Fruit fly (Drosophila melanogaster) whole organism, embryonic: ENCODE data around the gene kz.

Source experiments
- Abd-B ChIP-seq: fragments of 200-800 bp; sonication (Bioruptor generic); optimal IDR thresholded peaks from 2 replicates; lab custom pipeline; 2018; ENCODE audit warnings: missing biosample characterization, mild to moderate bottlenecking, missing genetic modification characterization, moderate library complexity
- Atf3 ChIP-seq: fragments of 200-800 bp; sonication (Bioruptor generic); optimal IDR thresholded peaks from 3 replicates; lab custom pipeline; 2016; ENCODE audit warnings: missing biosample characterization, missing genetic modification characterization
- Bteb2 ChIP-seq: fragments of 200-800 bp; sonication (Bioruptor generic); optimal IDR thresholded peaks from 2 replicates; lab custom pipeline; 2016; ENCODE audit warnings: missing biosample characterization, missing genetic modification characterization
- C15 ChIP-seq: fragments of 200-800 bp; sonication (Bioruptor generic); IDR thresholded peaks from 3 replicates; pipeline ENCODE4 v1.3.6; 2022; ENCODE audit warnings: missing biosample characterization, missing genetic modification characterization
- CG10267 ChIP-seq: fragments of 200-800 bp; sonication (Bioruptor generic); optimal IDR thresholded peaks from 2 replicates; lab custom pipeline; 2018; ENCODE audit warnings: missing biosample characterization, mild to moderate bottlenecking, missing genetic modification characterization, moderate library complexity
- CG10274 ChIP-seq: fragments of 200-800 bp; sonication (Bioruptor generic); optimal IDR thresholded peaks from 3 replicates; lab custom pipeline; 2017; ENCODE audit warnings: missing biosample characterization, mild to moderate bottlenecking, missing genetic modification characterization
- CG10321 ChIP-seq: fragments of 200-800 bp; sonication (Bioruptor generic); IDR thresholded peaks from 2 replicates; pipeline ENCODE4 v1.3.6; 2022; ENCODE audit warnings: missing biosample characterization, missing genetic modification characterization
- CG10431 ChIP-seq: fragments of 200-800 bp; sonication (Bioruptor generic); optimal IDR thresholded peaks from 3 replicates; lab custom pipeline; 2018; ENCODE audit warnings: missing biosample characterization, mild to moderate bottlenecking, missing genetic modification characterization
- CG10462 ChIP-seq: fragments of 200-800 bp; sonication (Bioruptor generic); optimal IDR thresholded peaks from 2 replicates; lab custom pipeline; 2016; ENCODE audit warnings: missing biosample characterization, missing genetic modification characterization
- CG10565 ChIP-seq: fragments of 200-800 bp; sonication (Bioruptor generic); optimal IDR thresholded peaks from 3 replicates; lab custom pipeline; 2016; ENCODE audit warnings: missing biosample characterization, mild to moderate bottlenecking, missing genetic modification characterization
- CG1233 ChIP-seq: fragments of 200-800 bp; sonication (Bioruptor generic); optimal IDR thresholded peaks from 4 replicates; lab custom pipeline; 2018; ENCODE audit warnings: missing biosample characterization, mild to moderate bottlenecking, missing genetic modification characterization
- CG13287 ChIP-seq: fragments of 200-800 bp; sonication (Bioruptor generic); IDR thresholded peaks from 2 replicates; pipeline ENCODE4 v1.3.6; 2022; ENCODE audit warnings: missing biosample characterization, missing genetic modification characterization; ENCODE audit not compliant: partially characterized antibody
- CG13894 ChIP-seq: fragments of 200-800 bp; sonication (Bioruptor generic); optimal IDR thresholded peaks from 3 replicates; lab custom pipeline; 2018; ENCODE audit warnings: missing biosample characterization, mild to moderate bottlenecking, missing genetic modification characterization, moderate library complexity
- CG16815 ChIP-seq: fragments of 200-800 bp; sonication (Bioruptor generic); optimal IDR thresholded peaks from 3 replicates; lab custom pipeline; 2017; ENCODE audit warnings: missing biosample characterization, mild to moderate bottlenecking, missing genetic modification characterization
- CG17802 ChIP-seq: fragments of 200-800 bp; sonication (Bioruptor generic); optimal IDR thresholded peaks from 2 replicates; lab custom pipeline; 2018; ENCODE audit warnings: missing biosample characterization, mild to moderate bottlenecking, missing genetic modification characterization, moderate library complexity
- CG2199 ChIP-seq: fragments of 200-800 bp; sonication (Bioruptor generic); IDR thresholded peaks from 3 replicates; pipeline ENCODE4 v1.3.6; 2022; ENCODE audit warnings: missing biosample characterization, missing genetic modification characterization
- CG2202 ChIP-seq: fragments of 200-800 bp; sonication (Bioruptor generic); optimal IDR thresholded peaks from 2 replicates; lab custom pipeline; 2018; ENCODE audit warnings: missing biosample characterization, mild to moderate bottlenecking, missing genetic modification characterization
- CG3065 ChIP-seq: fragments of 200-800 bp; sonication (Bioruptor generic); optimal IDR thresholded peaks from 2 replicates; lab custom pipeline; 2016; ENCODE audit warnings: missing biosample characterization, missing genetic modification characterization
- CG31365 ChIP-seq: fragments of 200-800 bp; sonication (Bioruptor generic); optimal IDR thresholded peaks from 2 replicates; lab custom pipeline; 2018; ENCODE audit warnings: missing biosample characterization, mild to moderate bottlenecking, missing genetic modification characterization
- CG3163 ChIP-seq: fragments of 200-800 bp; sonication (Bioruptor generic); optimal IDR thresholded peaks from 3 replicates; lab custom pipeline; 2016; ENCODE audit warnings: missing biosample characterization, missing genetic modification characterization
- CG33213 ChIP-seq: fragments of 200-800 bp; sonication (Bioruptor generic); optimal IDR thresholded peaks from 3 replicates; lab custom pipeline; 2016; ENCODE audit warnings: missing biosample characterization, missing genetic modification characterization
- CkIIα-i1 ChIP-seq: fragments of 200-800 bp; sonication (Bioruptor generic); IDR thresholded peaks from 2 replicates; pipeline ENCODE4 v1.3.6; 2022; ENCODE audit warnings: missing biosample characterization, missing genetic modification characterization
- CrebB ChIP-seq: fragments of 200-800 bp; sonication (Bioruptor generic); optimal IDR thresholded peaks from 3 replicates; lab custom pipeline; 2018; ENCODE audit warnings: missing biosample characterization, mild to moderate bottlenecking, missing genetic modification characterization
- Dip3 ChIP-seq: fragments of 200-800 bp; sonication (Bioruptor generic); optimal IDR thresholded peaks from 3 replicates; lab custom pipeline; 2016; ENCODE audit warnings: missing biosample characterization, missing genetic modification characterization
- Ets97D ChIP-seq: fragments of 200-800 bp; sonication (Bioruptor generic); optimal IDR thresholded peaks from 3 replicates; lab custom pipeline; 2016; ENCODE audit warnings: missing biosample characterization, missing genetic modification characterization
- Med ChIP-seq: fragments of 200-800 bp; sonication (Bioruptor generic); peaks from one replicate; lab custom pipeline; 2016; ENCODE audit warnings: missing biosample characterization, missing genetic modification characterization, mild to moderate bottlenecking, inconsistent platforms, moderate library complexity
- Mes4 ChIP-seq: fragments of 200-800 bp; sonication (Bioruptor generic); optimal IDR thresholded peaks from 2 replicates; lab custom pipeline; 2016; ENCODE audit warnings: missing biosample characterization, missing genetic modification characterization
- Nf-YA ChIP-seq: fragments of 200-800 bp; sonication (Bioruptor generic); IDR thresholded peaks from 2 replicates; pipeline ENCODE4 v1.3.6; 2022; ENCODE audit warnings: missing biosample characterization, missing genetic modification characterization
- Poxn ChIP-seq: fragments of 200-800 bp; sonication (Bioruptor generic); IDR thresholded peaks from 2 replicates; pipeline ENCODE4 v1.3.6; 2022; ENCODE audit warnings: missing biosample characterization, missing genetic modification characterization
- Ptx1 ChIP-seq: fragments of 200-800 bp; sonication (Bioruptor generic); IDR thresholded peaks from 2 replicates; pipeline ENCODE4 v1.3.6; 2022; ENCODE audit warnings: missing biosample characterization, missing genetic modification characterization
- Rx ChIP-seq: fragments of 200-800 bp; sonication (Bioruptor generic); IDR thresholded peaks from 2 replicates; pipeline ENCODE4 v1.3.6; 2022; ENCODE audit warnings: missing biosample characterization, missing genetic modification characterization
- Scr ChIP-seq: fragments of 200-800 bp; sonication (Bioruptor generic); IDR thresholded peaks from 2 replicates; pipeline ENCODE4 v1.3.6; 2022; ENCODE audit warnings: missing biosample characterization, missing genetic modification characterization; ENCODE audit not compliant: partially characterized antibody
- Six4 ChIP-seq: fragments of 200-800 bp; sonication (Bioruptor generic); optimal IDR thresholded peaks from 2 replicates; lab custom pipeline; 2016; ENCODE audit warnings: missing biosample characterization, missing genetic modification characterization
- Tbp ChIP-seq: fragments of >200 bp; optimal IDR thresholded peaks from 2 replicates; lab custom pipeline; 2018; ENCODE audit warnings: missing biosample characterization, missing genetic modification characterization
- Usf ChIP-seq: fragments of 200-800 bp; sonication (Bioruptor generic); optimal IDR thresholded peaks from 2 replicates; lab custom pipeline; 2017; ENCODE audit warnings: missing genotype, missing biosample characterization, missing genetic modification characterization
- Xbp1 ChIP-seq: fragments of 200-800 bp; sonication (Bioruptor generic); optimal IDR thresholded peaks from 3 replicates; lab custom pipeline; 2016; ENCODE audit warnings: missing biosample characterization, mild to moderate bottlenecking, missing genetic modification characterization
- abd-A ChIP-seq: fragments of 200-800 bp; sonication (Bioruptor generic); optimal IDR thresholded peaks from 3 replicates; lab custom pipeline; 2019; ENCODE audit warnings: missing biosample characterization, mild to moderate bottlenecking, missing genetic modification characterization, moderate library complexity
- cas ChIP-seq: fragments of 200-800 bp; sonication (Bioruptor generic); IDR thresholded peaks from 2 replicates; pipeline ENCODE4 v1.3.6; 2022; ENCODE audit warnings: missing biosample characterization, missing genetic modification characterization
- da ChIP-seq: fragments of 200-800 bp; sonication (Bioruptor generic); optimal IDR thresholded peaks from 2 replicates; lab custom pipeline; 2016; ENCODE audit warnings: missing biosample characterization, missing genetic modification characterization
- dan ChIP-seq: fragments of 200-800 bp; sonication (Bioruptor generic); IDR thresholded peaks from 2 replicates; pipeline ENCODE4 v1.3.6; 2022; ENCODE audit warnings: missing biosample characterization, missing genetic modification characterization
- eve ChIP-seq, 2 experiments: fragments of >200 bp; optimal IDR thresholded peaks; 2 replicates each; lab custom pipeline; 2017; ENCODE audit warnings: missing biosample characterization in 2 of 2, missing genetic modification characterization in 2 of 2
- hkb ChIP-seq, 2 experiments: fragments of 200-800 bp in 1 of 2; fragments of >200 bp in 1 of 2; sonication (Bioruptor generic) in 1 of 2; IDR thresholded peaks in 1 of 2; optimal IDR thresholded peaks in 1 of 2; 2 replicates each; pipeline versions ENCODE4 v1.3.6 to Lab custom; 2017 to 2022; ENCODE audit warnings: missing biosample characterization in 1 of 2, missing genetic modification characterization in 1 of 2
- lbe ChIP-seq: fragments of 200-800 bp; sonication (Bioruptor generic); optimal IDR thresholded peaks from 2 replicates; lab custom pipeline; 2016; ENCODE audit warnings: missing biosample characterization, mild to moderate bottlenecking, missing genetic modification characterization
- mirr ChIP-seq: fragments of 200-800 bp; sonication (Bioruptor generic); optimal IDR thresholded peaks from 3 replicates; lab custom pipeline; 2018; ENCODE audit warnings: missing biosample characterization, mild to moderate bottlenecking, missing genetic modification characterization
- mld ChIP-seq: fragments of 200-800 bp; sonication (Bioruptor generic); IDR thresholded peaks from 3 replicates; pipeline ENCODE4 v1.3.6; 2022; ENCODE audit warnings: missing biosample characterization, missing genetic modification characterization; ENCODE audit not compliant: partially characterized antibody
- pros ChIP-seq: fragments of 200-800 bp; sonication (Bioruptor generic); optimal IDR thresholded peaks from 3 replicates; lab custom pipeline; 2019; ENCODE audit warnings: missing biosample characterization, mild to moderate bottlenecking, missing genetic modification characterization, moderate library complexity
- pzg ChIP-seq: fragments of 200-800 bp; sonication (Bioruptor generic); optimal IDR thresholded peaks from 3 replicates; lab custom pipeline; 2018; ENCODE audit warnings: missing biosample characterization, mild to moderate bottlenecking, missing genetic modification characterization, moderate library complexity
- run ChIP-seq: fragments of 200-800 bp; sonication (Bioruptor generic); optimal IDR thresholded peaks from 3 replicates; lab custom pipeline; 2018; ENCODE audit warnings: missing biosample characterization, mild to moderate bottlenecking, missing genetic modification characterization
- scrt ChIP-seq: fragments of 200-800 bp; sonication (Bioruptor generic); optimal IDR thresholded peaks from 2 replicates; lab custom pipeline; 2018; ENCODE audit warnings: missing biosample characterization, mild to moderate bottlenecking, missing genetic modification characterization, moderate library complexity
- tx ChIP-seq: fragments of 200-800 bp; sonication (Bioruptor generic); optimal IDR thresholded peaks from 2 replicates; lab custom pipeline; 2016; ENCODE audit warnings: missing biosample characterization, missing genetic modification characterization
- vfl ChIP-seq: fragments of 200-800 bp; sonication (Bioruptor generic); optimal IDR thresholded peaks from 2 replicates; lab custom pipeline; 2016; ENCODE audit warnings: missing biosample characterization, missing genetic modification characterization

The kz gene

dm6 chrX:2270557-2270930 lies 28.7 kb upstream of the kz start, which contains the start of gene CG2924 (continued):
- no peak for TF ChIP-seq da (GFP tag; lab: Kevin White, UChicago)
- TF ChIP-seq Usf (GFP tag; lab: Kevin White, UChicago): no peak
- peak; percentile 63 for TF ChIP-seq Ptx1 (GFP tag; lab: Robert Waterston, UW)
- TF ChIP-seq CG13894 (tag; lab: Kevin White, UChicago): peak; percentile 83
- no peak for TF ChIP-seq CG10321 (GFP tag; lab: Robert Waterston, UW)
- peak; percentile 56; the same call in 1 of the 2 replicates for TF ChIP-seq cas
- no peak for TF ChIP-seq C15 (GFP tag; lab: Robert Waterston, UW)
- no peak for TF ChIP-seq CG1233
- TF ChIP-seq scrt: no peak
- peak; percentile 80 for TF ChIP-seq Xbp1 (GFP tag; lab: Kevin White, UChicago)
- TF ChIP-seq CrebB: peak; percentile 42
- TF ChIP-seq lbe (GFP tag; lab: Kevin White, UChicago): peak; percentile 72
- TF ChIP-seq Scr (GFP tag; lab: Robert Waterston, UW): peak; percentile 99
- no peak for TF ChIP-seq CG16815
- no peak for TF ChIP-seq Nf-YA
- TF ChIP-seq Poxn (GFP tag; lab: Robert Waterston, UW): no peak
- peak; percentile 99 for TF ChIP-seq mld
- TF ChIP-seq CG33213 (GFP tag; lab: Kevin White, UChicago): peak; percentile 83
- TF ChIP-seq CG10462 (GFP tag; lab: Kevin White, UChicago): no peak
- no peak for TF ChIP-seq dan (GFP tag; lab: Robert Waterston, UW)
- TF ChIP-seq Tbp: no peak
- TF ChIP-seq CG2202: no peak
- TF ChIP-seq Dip3 (GFP tag; lab: Kevin White, UChicago): peak; percentile 78
- peak; percentile 9 for TF ChIP-seq run (tag; lab: Kevin White, UChicago)
- no peak for TF ChIP-seq CG3065 (GFP tag; lab: Kevin White, UChicago)
- TF ChIP-seq abd-A: no peak
- peak; percentile 20 for TF ChIP-seq CG17802 (tag; lab: Kevin White, UChicago)
- TF ChIP-seq Abd-B: no peak
- peak; percentile 71 for TF ChIP-seq mirr
- TF ChIP-seq Med: peak; percentile 97
- peak; percentile 100 for TF ChIP-seq pzg (GFP tag; lab: Kevin White, UChicago)
- TF ChIP-seq eve (GFP tag; optimal IDR thresholded peaks at IDR 0.05; lab: Kevin White, UChicago): no peak
- TF ChIP-seq pros: no peak
- TF ChIP-seq Bteb2 (GFP tag; lab: Kevin White, UChicago): peak; percentile 50
- peak; percentile 54 for TF ChIP-seq CG3163 (GFP tag; lab: Kevin White, UChicago)
- TF ChIP-seq Rx: peak; percentile 62
- peak; percentile 73 for TF ChIP-seq vfl (GFP tag; lab: Kevin White, UChicago)
- no peak for TF ChIP-seq CkIIα-i1
- 0 out of 3 replicates have a peak, but pooled peaks have one; percentile 57 for TF ChIP-seq CG2199 (GFP tag; lab: Robert Waterston, UW)
- TF ChIP-seq CG10267: peak; percentile 69
- TF ChIP-seq Ets97D (GFP tag; lab: Kevin White, UChicago): peak; percentile 92
- TF ChIP-seq Atf3 (GFP tag; lab: Kevin White, UChicago): no peak
- TF ChIP-seq hkb (optimal IDR thresholded peaks at IDR 0.05; lab: Kevin White, UChicago): no peak
- TF ChIP-seq hkb (GFP tag; IDR thresholded peaks at IDR 0.05; lab: Robert Waterston, UW): no peak
- TF ChIP-seq CG13287 (GFP tag; lab: Robert Waterston, UW): peak; percentile 100
- TF ChIP-seq Six4 (GFP tag; lab: Kevin White, UChicago): peak; percentile 19
- no peak for TF ChIP-seq CG10274
- no peak for TF ChIP-seq CG31365 (tag; lab: Kevin White, UChicago)
- peak; percentile 28 for TF ChIP-seq tx (GFP tag; lab: Kevin White, UChicago)
- TF ChIP-seq Mes4 (GFP tag; lab: Kevin White, UChicago): peak; percentile 42
- no peak for TF ChIP-seq CG10565 (GFP tag; lab: Kevin White, UChicago)
- no peak for TF ChIP-seq CG10431 (GFP tag; lab: Kevin White, UChicago)
